Worm (Caenorhabditis elegans): Measurements from ENCODE around the gene W09C2.7.

DNA sequence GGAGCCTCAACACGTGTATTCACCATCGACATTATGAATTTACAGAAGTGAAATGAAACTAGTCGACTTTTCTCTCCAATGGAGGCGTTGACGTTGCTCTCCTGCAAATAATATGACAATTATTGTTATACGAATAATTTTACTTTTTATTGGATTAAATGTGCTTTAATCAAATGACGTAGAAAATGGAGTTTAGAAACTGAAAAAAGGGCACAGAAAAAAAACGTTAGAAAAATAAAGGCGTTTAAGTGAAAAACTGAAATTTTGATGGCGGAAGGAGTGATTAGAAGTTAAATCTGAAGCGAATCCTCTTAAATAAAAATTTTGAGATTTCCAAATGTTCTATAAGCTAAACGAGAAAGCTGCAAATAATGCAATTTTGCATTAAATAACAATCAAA is 42.2 kb downstream of the W09C2.7 start, which contains the start of gene npr-2:
- TF ChIP-seq him-1 (tag; optimal IDR thresholded peaks at IDR 0.05) = no peak
- TF ChIP-seq dao-5 (tag; optimal IDR thresholded peaks at IDR 0.05) = no peak
